Fruit fly (Drosophila melanogaster) whole organism, wandering third instar larva: ENCODE measurements around the gene CG14556.
A peak's percentile ranks its signal among the peaks of the same experiment; 100 is the strongest.

ENCODE experiments used
- Abd-B ChIP-seq: fragments of >200 bp; optimal IDR thresholded peaks from 2 replicates; lab custom pipeline; 2017; ENCODE audit warnings: missing biosample characterization, missing genetic modification characterization
- Myc ChIP-seq: fragments of >200 bp; optimal IDR thresholded peaks from 2 replicates; lab custom pipeline; 2017
- Sp1 ChIP-seq: fragments of 200-800 bp; sonication (Bioruptor generic); optimal IDR thresholded peaks from 3 replicates; lab custom pipeline; 2019; ENCODE audit warnings: missing biosample characterization, mild to moderate bottlenecking, missing genetic modification characterization, moderate library complexity
- brk ChIP-seq: fragments of 200-800 bp; sonication (Bioruptor generic); optimal IDR thresholded peaks from 2 replicates; lab custom pipeline; 2016; ENCODE audit warnings: missing biosample characterization, mild to moderate bottlenecking, missing genetic modification characterization
- dl ChIP-seq, 2 experiments: fragments of 175-275, 200-275 bp in 1 of 2; fragments of 200-275 bp in 1 of 2; sonication (Bioruptor generic); optimal IDR thresholded peaks; lab custom pipeline; 2018; ENCODE audit warnings: mild to moderate bottlenecking in 2 of 2, missing biosample characterization in 2 of 2, missing genetic modification characterization in 2 of 2, moderate library complexity in 2 of 2; ENCODE audit not compliant: partially characterized antibody in 2 of 2, insufficient read depth in 1 of 2
- dmrt93B ChIP-seq: fragments of 200-800 bp; sonication (Bioruptor generic); optimal IDR thresholded peaks from 2 replicates; lab custom pipeline; 2018; ENCODE audit warnings: missing biosample characterization, mild to moderate bottlenecking, missing genetic modification characterization
- h ChIP-seq: fragments of 200-800 bp; sonication (Bioruptor generic); optimal IDR thresholded peaks from 3 replicates; lab custom pipeline; 2016; ENCODE audit warnings: missing biosample characterization, mild to moderate bottlenecking, missing genetic modification characterization
- lola ChIP-seq: fragments of >200 bp; optimal IDR thresholded peaks from 2 replicates; lab custom pipeline; 2017; ENCODE audit warnings: missing biosample characterization, missing genetic modification characterization
- pan ChIP-seq: fragments of >200 bp; optimal IDR thresholded peaks from 2 replicates; lab custom pipeline; 2017
- psq ChIP-seq: fragments of 200-800 bp; sonication (Bioruptor generic); optimal IDR thresholded peaks from 3 replicates; lab custom pipeline; 2017; ENCODE audit warnings: missing biosample characterization, mild to moderate bottlenecking, missing genetic modification characterization, moderate library complexity
- rgr ChIP-seq: fragments of 200-800 bp; sonication (Bioruptor generic); optimal IDR thresholded peaks from 3 replicates; lab custom pipeline; 2016; ENCODE audit warnings: missing biosample characterization, mild to moderate bottlenecking, missing genetic modification characterization
- tai ChIP-seq: sonication (Bioruptor generic); optimal IDR thresholded peaks from 2 replicates; lab custom pipeline; 2016; ENCODE audit warnings: missing biosample characterization, missing genetic modification characterization
- usp ChIP-seq: fragments of >200 bp; optimal IDR thresholded peaks from 2 replicates; lab custom pipeline; 2017; ENCODE audit warnings: missing biosample characterization, missing genetic modification characterization

- TF ChIP-seq Abd-B (GFP tag; lab: Kevin White, UChicago), result no peak
- TF ChIP-seq Sp1 (GFP tag; lab: Kevin White, UChicago), result no peak
- peak; percentile 38 for TF ChIP-seq Myc (lab: Kevin White, UChicago)
- TF ChIP-seq lola (GFP tag; lab: Kevin White, UChicago), result no peak
- TF ChIP-seq pan, result no peak
- TF ChIP-seq psq (GFP tag; lab: Kevin White, UChicago), result no peak
- TF ChIP-seq dmrt93B, result no peak
- no peak for TF ChIP-seq usp (GFP tag; lab: Kevin White, UChicago)
- TF ChIP-seq h (GFP tag; lab: Kevin White, UChicago), result no peak
- no peak for TF ChIP-seq dl (GFP tag; optimal IDR thresholded peaks at IDR 0.05; lab: Kevin White, UChicago; ENCODE audit: insufficient read depth in 1 of 2, partially characterized antibody in 2 of 2)
- no peak for TF ChIP-seq brk (GFP tag; lab: Kevin White, UChicago)
- TF ChIP-seq tai (GFP tag; lab: Kevin White, UChicago), result no peak
- TF ChIP-seq rgr (GFP tag; lab: Kevin White, UChicago), result no peak
Measured at dm6 chr3R:26129680-26130079, 3.2 kb downstream of the CG14556 start.
